Worm (Caenorhabditis elegans): ENCODE measurements around the gene qns-1.

The qns-1 gene

DNA sequence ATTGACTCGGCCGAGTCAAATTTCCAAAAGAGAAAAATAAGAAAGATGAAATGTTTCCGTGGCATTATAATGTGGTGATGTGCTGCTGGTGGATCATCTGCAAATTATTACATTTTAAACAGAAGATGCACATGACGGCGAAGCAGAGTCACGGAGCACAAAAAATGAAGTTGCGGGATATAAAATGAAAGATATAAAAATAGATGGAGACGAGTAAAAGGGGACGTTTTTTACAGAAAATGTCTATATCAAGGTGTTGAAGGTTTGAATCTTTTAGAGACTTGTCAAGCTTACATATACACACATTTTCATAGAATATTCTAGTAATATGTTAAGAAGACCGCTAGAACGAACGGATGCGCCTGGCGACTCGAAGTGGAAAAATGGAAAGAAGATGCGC lies 24.8 kb downstream of the qns-1 start, which contains the start of gene ptrg-1:
ptrg-1 (minus strand) TSS at position 101 of the 400 bp plus-strand sequence.
- TF ChIP-seq him-1 (tag; optimal IDR thresholded peaks at IDR 0.05): no peak
- TF ChIP-seq W03F9.2 (tag; optimal IDR thresholded peaks at IDR 0.05): no peak
- TF ChIP-seq dao-5 (tag; optimal IDR thresholded peaks at IDR 0.05): no peak

DNA sequence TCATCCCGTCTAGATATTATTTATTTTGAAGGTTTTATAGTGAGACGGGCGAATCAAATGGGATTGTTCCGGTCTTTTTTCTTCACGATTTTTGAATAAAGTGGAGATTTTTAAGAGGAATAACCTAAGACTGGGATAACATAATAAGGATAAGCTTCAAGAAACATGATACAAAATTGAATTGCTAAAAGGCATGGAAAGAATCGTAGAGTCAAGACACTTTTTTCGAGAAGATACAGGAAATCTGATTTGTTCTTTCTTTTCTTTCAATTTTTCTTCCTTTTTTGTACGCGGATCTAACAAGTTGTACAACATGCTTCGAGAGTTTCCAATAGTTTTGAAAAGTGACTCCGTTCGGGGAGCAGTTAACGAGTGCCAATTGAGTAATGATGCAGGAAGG lies 27.6 kb downstream of the qns-1 start:
- TF ChIP-seq W03F9.2 (tag; optimal IDR thresholded peaks at IDR 0.05): no peak
- no peak for TF ChIP-seq him-1 (tag; optimal IDR thresholded peaks at IDR 0.05)
- no peak for TF ChIP-seq dao-5 (tag; optimal IDR thresholded peaks at IDR 0.05)

DNA sequence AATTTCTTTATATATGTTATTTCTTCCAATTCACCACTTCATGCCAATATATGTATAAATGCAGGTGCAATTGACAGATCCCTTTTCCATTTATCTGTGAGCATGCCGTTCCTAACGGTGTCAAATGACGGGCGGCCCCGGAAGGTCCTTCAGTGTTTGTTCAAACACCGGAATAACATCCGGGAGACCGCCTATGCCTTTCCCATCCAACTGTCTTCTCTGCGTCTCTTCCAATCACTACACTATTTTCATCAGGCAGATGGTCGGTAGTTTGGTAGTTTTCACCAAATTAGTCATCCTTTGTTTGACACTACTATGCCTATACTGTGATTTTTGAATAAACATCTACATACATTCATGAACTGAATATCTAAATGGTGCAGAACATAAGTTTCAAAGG lies 28.5 kb downstream of the qns-1 start:
- TF ChIP-seq dao-5 (tag; optimal IDR thresholded peaks at IDR 0.05) (no peak), him-1 (tag; optimal IDR thresholded peaks at IDR 0.05) (no peak)

DNA sequence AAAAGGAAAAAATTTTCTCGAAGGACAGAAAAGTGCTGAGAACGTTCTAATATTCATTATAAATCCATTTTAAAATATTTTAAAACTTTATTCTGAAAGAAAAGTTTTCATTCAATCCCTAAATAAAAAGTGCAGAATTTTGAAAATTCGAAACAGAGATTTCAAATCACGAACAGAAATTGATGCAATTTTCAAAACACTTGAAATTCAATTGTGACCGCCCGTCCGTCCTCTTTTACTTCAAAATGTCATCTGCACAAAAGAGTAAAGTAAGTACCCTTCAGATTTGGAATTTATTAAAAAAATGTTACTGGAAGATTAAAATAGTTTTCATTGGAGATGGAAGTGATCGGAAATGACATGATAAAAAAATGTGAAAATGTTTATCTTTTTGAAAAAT lies 30.6 kb downstream of the qns-1 start:
- TF ChIP-seq him-1 (tag; optimal IDR thresholded peaks at IDR 0.05) (no peak), W03F9.2 (tag; optimal IDR thresholded peaks at IDR 0.05) (no peak), dao-5 (tag; optimal IDR thresholded peaks at IDR 0.05) (no peak)

DNA sequence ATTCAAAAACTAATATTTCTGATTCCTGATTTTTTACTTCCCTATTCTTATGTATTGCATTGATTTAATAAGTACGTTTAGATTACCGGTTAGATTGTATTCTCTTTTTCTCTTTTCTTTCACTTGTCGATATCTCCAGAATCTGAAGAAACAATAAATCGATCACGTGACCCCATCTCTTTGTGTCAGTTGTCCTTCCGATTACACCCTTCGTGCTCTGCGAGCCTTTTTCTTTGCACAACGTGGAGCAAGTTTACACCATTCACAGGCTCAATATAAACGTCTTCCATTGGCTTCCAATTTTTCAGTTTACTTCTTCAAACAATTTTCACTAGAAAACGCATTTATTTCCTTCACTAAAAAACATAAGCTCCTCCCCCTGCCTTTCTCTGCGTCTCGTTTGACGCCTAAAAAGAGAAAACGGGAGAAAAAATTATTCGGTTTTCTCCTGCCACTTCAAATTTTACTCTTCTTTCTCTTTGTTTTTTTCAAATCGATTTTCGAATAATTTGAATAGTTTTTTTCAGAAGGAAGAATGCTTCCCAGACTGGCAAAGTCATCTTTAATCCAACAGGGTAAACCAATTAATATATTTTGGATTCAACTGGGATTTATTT lies 38.9 kb downstream of the qns-1 start, which contains the start of gene gta-1:
gta-1 (plus strand) TSS at position 528 of the 617 bp plus-strand sequence.
- no peak for TF ChIP-seq W03F9.2 (tag; optimal IDR thresholded peaks at IDR 0.05)

DNA sequence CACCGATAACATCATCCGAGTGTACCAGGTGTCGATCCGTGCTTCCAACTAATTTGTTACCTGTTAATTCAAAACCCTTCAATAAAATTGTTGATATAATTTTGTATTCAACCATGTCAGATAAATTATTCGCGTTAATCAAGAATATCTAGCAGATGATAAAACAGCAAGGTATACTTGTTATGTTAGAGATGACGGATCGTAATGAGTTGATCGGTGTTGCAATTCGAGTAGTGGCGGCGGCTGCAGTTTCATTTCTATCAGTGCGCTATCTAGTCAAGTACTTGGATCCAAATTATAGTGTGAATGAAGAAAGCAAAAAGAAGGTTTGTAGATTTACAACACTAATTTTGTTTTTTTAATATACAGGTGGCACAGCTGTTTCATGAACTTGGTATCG lies 41.3 kb downstream of the qns-1 start, which contains the start of gene mspn-1:
mspn-1 (plus strand) TSS at position 190 of the 400 bp plus-strand sequence.
- TF ChIP-seq dao-5 (tag; optimal IDR thresholded peaks at IDR 0.05) (no peak), him-1 (tag; optimal IDR thresholded peaks at IDR 0.05) (no peak), W03F9.2 (tag; optimal IDR thresholded peaks at IDR 0.05) (no peak)

DNA sequence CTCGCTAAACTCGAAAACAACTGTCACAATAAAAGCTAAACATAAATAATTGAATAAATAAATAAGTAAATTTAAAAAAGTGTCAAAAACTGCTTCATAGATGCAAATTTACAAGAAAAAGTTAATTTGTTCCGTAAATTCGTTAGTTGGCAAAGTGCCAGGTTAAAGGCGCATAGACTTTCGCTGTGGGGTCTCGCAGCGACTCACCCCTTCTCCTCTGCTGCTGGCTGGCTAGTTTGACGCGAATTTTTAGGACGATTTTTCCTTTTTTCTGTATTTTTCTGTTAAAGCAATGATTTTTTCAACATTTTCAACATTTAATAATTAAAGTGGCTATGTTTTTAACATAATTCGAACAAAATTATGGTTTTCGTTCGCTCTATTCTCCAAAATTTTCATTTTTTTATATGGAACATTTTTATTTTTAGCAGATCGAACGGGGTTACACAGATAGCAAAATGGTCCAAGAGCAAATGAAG lies 42.8 kb downstream of the qns-1 start, which contains the start of gene rack-1:
rack-1 (plus strand) TSS at position 429 of the 479 bp plus-strand sequence.
- TF ChIP-seq W03F9.2 (tag; optimal IDR thresholded peaks at IDR 0.05) (peak; percentile 74), him-1 (tag; optimal IDR thresholded peaks at IDR 0.05) (peak; percentile 8), dao-5 (tag; optimal IDR thresholded peaks at IDR 0.05) (no peak)

DNA sequence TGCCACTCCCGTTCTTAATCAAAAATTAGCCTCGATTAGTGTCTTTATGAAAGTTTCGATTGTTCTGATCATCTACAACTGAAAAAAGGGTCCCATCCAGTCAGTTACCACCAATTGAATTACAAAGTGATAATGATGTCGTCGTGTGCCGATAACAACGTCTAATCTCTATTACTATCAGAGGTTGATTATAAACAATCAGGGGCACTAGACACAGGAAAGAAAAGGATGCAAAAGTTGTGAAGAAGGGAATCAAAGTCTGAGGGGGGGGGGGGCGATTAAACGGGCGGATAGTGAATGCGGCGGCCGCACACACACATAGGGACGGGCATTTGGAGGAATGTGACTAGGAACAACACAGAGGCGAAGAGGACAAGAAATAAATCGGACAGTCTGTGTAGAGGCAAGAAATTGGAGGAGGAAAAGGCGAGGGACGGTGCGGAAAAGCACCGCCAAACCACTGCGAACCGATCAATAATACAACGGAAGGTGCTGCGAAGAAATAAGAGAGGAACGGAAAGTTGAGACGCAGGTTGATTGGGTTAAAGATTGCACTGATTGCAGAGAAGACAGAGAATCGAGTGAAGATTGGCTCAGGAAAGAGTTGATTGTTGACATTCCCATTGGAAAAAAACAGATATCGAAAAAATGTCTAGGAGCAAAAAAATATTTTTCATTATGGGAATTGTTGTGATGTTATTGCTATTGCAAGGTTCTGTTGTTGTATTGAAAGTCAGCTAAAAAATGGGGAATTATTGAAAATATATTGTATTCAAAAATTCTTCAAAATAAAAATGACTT lies 44.0 kb downstream of the qns-1 start:
- TF ChIP-seq W03F9.2 (tag; optimal IDR thresholded peaks at IDR 0.05) (no peak), him-1 (tag; optimal IDR thresholded peaks at IDR 0.05) (no peak), dao-5 (tag; optimal IDR thresholded peaks at IDR 0.05) (no peak)

DNA sequence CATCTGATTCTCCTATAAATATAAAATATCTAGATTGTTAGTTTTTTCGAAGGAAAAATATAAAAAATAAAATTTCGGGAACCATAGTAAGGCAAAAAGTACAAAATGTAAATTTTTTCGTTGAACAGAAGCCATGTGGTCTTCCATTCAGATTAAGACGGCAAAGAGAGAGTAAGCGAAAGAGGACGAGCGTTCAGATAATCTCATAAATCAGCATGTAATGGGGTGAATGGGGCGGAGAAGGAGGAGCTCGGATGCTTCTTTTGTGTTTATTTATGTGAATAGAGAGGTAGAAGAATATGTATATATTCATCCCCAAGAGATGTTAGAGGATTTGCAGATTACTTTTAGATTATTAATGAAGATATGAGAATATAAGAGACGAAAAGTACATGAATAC lies 44.8 kb downstream of the qns-1 start, which contains the start of gene pxf-1:
pxf-1 (minus strand) TSS at position 14 of the 400 bp plus-strand sequence.
- TF ChIP-seq W03F9.2 (tag; optimal IDR thresholded peaks at IDR 0.05) (no peak), dao-5 (tag; optimal IDR thresholded peaks at IDR 0.05) (no peak), him-1 (tag; optimal IDR thresholded peaks at IDR 0.05) (no peak)

DNA sequence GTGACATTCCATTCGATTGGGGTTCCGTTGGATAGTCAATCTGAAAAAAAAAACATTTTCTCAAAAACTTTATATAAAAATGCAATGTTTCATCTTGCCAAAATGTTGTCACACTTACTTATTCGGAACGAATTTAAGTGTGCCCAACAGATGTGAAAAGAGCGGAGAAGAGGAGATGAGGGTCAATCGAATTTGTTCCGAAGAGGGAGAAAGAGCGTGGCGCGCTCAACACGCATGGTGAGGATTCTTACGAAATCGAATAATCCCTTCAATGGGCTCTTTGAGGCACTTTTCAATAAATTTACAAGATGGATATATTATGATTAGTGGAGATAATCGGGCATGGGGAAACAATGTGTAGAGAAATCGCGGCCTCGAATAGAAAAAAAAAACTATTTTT lies 48.3 kb downstream of the qns-1 start:
- TF ChIP-seq him-1 (tag; optimal IDR thresholded peaks at IDR 0.05) (no peak), dao-5 (tag; optimal IDR thresholded peaks at IDR 0.05) (no peak), W03F9.2 (tag; optimal IDR thresholded peaks at IDR 0.05) (no peak)
